Fruit fly (Drosophila melanogaster): Measurements from ENCODE around the gene Phf5a.

DNA sequence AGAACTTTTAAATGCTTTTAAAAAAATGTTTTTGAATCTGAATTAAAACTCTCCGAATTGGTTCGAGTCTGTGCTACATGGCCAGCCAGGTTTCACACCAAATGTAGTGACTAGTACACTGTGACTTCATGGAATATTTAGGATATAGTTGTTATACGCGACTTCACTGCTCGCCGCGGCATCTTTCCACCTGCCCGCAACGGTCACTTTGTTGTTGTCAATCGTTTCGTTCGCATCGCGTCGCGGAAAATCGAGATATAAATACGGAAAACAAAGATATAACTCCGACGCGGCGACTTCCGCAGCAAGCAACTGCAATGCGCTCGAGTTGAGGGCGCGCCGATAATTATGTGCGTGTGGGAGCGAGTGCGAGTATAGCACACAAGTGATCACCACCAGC lies 7.8 kb upstream of the Phf5a start, which contains the start of gene CG31637:
- TF ChIP-seq CG8478 (optimal IDR thresholded peaks at IDR 0.05): no peak
- peak; percentile 26 to 60 for TF ChIP-seq CTCF (optimal IDR thresholded peaks at IDR 0.05)
